Fruit fly (Drosophila melanogaster) whole organism, embryonic: ENCODE results near the gene CG32026.
A peak's percentile ranks its signal among the peaks of the same experiment; 100 is the strongest.

Experiments
- ATbp ChIP-seq: fragments of 200-800 bp; sonication (Bioruptor generic); optimal IDR thresholded peaks from 2 replicates; lab custom pipeline; 2017; ENCODE audit warnings: missing biosample characterization, mild to moderate bottlenecking, missing genetic modification characterization, missing genetic modification reagents
- CG11723 ChIP-seq: fragments of 200-800 bp; sonication (Bioruptor generic); optimal IDR thresholded peaks from 2 replicates; lab custom pipeline; 2017; ENCODE audit warnings: missing biosample characterization, mild to moderate bottlenecking, missing genetic modification characterization
- CG12942 ChIP-seq: fragments of 200-800 bp; sonication (Bioruptor generic); optimal IDR thresholded peaks from 3 replicates; lab custom pipeline; 2016; ENCODE audit warnings: missing biosample characterization, missing genetic modification characterization
- CG14860 ChIP-seq: fragments of 200-800 bp; sonication (Bioruptor generic); IDR thresholded peaks from 3 replicates; pipeline ENCODE4 v1.3.6; 2022; ENCODE audit warnings: missing biosample characterization, missing genetic modification characterization; ENCODE audit not compliant: partially characterized antibody
- CG15269 ChIP-seq: fragments of 200-800 bp; sonication (Bioruptor generic); optimal IDR thresholded peaks from 2 replicates; lab custom pipeline; 2018; ENCODE audit warnings: missing biosample characterization, mild to moderate bottlenecking, missing genetic modification characterization, moderate library complexity
- CG15696 ChIP-seq: fragments of 200-800 bp; sonication (Bioruptor generic); optimal IDR thresholded peaks from 2 replicates; lab custom pipeline; 2019; ENCODE audit warnings: missing biosample characterization, mild to moderate bottlenecking, missing genetic modification characterization, moderate library complexity
- CG16813 ChIP-seq: fragments of 200-800 bp; sonication (Bioruptor generic); IDR thresholded peaks from 3 replicates; pipeline ENCODE4 v1.3.6; 2022; ENCODE audit warnings: missing biosample characterization, missing genetic modification characterization; ENCODE audit not compliant: partially characterized antibody
- CG16815 ChIP-seq: fragments of 200-800 bp; sonication (Bioruptor generic); optimal IDR thresholded peaks from 3 replicates; lab custom pipeline; 2017; ENCODE audit warnings: missing biosample characterization, mild to moderate bottlenecking, missing genetic modification characterization
- CG17359 ChIP-seq: fragments of 200-800 bp; sonication (Bioruptor generic); optimal IDR thresholded peaks from 3 replicates; lab custom pipeline; 2018; ENCODE audit warnings: missing biosample characterization, mild to moderate bottlenecking, missing genetic modification characterization, moderate library complexity
- CG30403 ChIP-seq: fragments of 200-800 bp; sonication (Bioruptor generic); optimal IDR thresholded peaks from 3 replicates; lab custom pipeline; 2016; ENCODE audit warnings: missing biosample characterization, missing genetic modification characterization
- CG3163 ChIP-seq: fragments of 200-800 bp; sonication (Bioruptor generic); optimal IDR thresholded peaks from 3 replicates; lab custom pipeline; 2016; ENCODE audit warnings: missing biosample characterization, missing genetic modification characterization
- CG34224 ChIP-seq: fragments of 200-800 bp; sonication (Bioruptor generic); IDR thresholded peaks from 3 replicates; pipeline ENCODE4 v1.3.6; 2022; ENCODE audit warnings: missing biosample characterization, missing genetic modification characterization; ENCODE audit not compliant: partially characterized antibody
- CG4617 ChIP-seq: fragments of 200-800 bp; sonication (Bioruptor generic); optimal IDR thresholded peaks from 3 replicates; lab custom pipeline; 2016; ENCODE audit warnings: missing biosample characterization, missing genetic modification characterization, borderline replicate concordance
- CG6689 ChIP-seq: fragments of 200-800 bp; sonication (Bioruptor generic); IDR thresholded peaks from 2 replicates; pipeline ENCODE4 v1.3.6; 2022; ENCODE audit warnings: missing biosample characterization, missing genetic modification characterization
- CG7745 ChIP-seq: fragments of 200-800 bp; sonication (Bioruptor generic); optimal IDR thresholded peaks from 2 replicates; lab custom pipeline; 2018; ENCODE audit warnings: missing biosample characterization, mild to moderate bottlenecking, missing genetic modification characterization, moderate library complexity
- CG8281 ChIP-seq: fragments of 200-800 bp; sonication (Bioruptor generic); optimal IDR thresholded peaks from 2 replicates; lab custom pipeline; 2018; ENCODE audit warnings: missing biosample characterization, mild to moderate bottlenecking, missing genetic modification characterization, moderate library complexity
- CG9876 ChIP-seq: fragments of 200-800 bp; sonication (Bioruptor generic); optimal IDR thresholded peaks from 2 replicates; lab custom pipeline; 2016; ENCODE audit warnings: missing biosample characterization, missing genetic modification characterization
- CG9932 ChIP-seq: fragments of 200-800 bp; sonication (Bioruptor generic); IDR thresholded peaks from 2 replicates; pipeline ENCODE4 v1.3.6; 2022; ENCODE audit warnings: missing biosample characterization, missing genetic modification characterization
- Doc3 ChIP-seq: fragments of 200-800 bp; sonication (Bioruptor generic); IDR thresholded peaks from 3 replicates; pipeline ENCODE4 v1.3.6; 2022; ENCODE audit warnings: missing biosample characterization, missing genetic modification characterization; ENCODE audit not compliant: partially characterized antibody
- Gug ChIP-seq: fragments of 200-800 bp; sonication (Bioruptor generic); IDR thresholded peaks from 4 replicates; pipeline ENCODE4 v1.3.6; 2022; ENCODE audit warnings: missing biosample characterization, missing genetic modification characterization
- Hr39 ChIP-seq: fragments of >200 bp; optimal IDR thresholded peaks from 2 replicates; lab custom pipeline; 2017
- Hsf ChIP-seq: fragments of 200-800 bp; sonication (Bioruptor generic); optimal IDR thresholded peaks from 3 replicates; lab custom pipeline; 2016; ENCODE audit warnings: missing biosample characterization, missing genetic modification characterization
- Lim3 ChIP-seq: fragments of 200-800 bp; sonication (Bioruptor generic); IDR thresholded peaks from 2 replicates; pipeline ENCODE4 v1.3.6; 2022; ENCODE audit warnings: missing biosample characterization, missing genetic modification characterization
- Lpt ChIP-seq: fragments of >200 bp; optimal IDR thresholded peaks from 2 replicates; lab custom pipeline; 2018; ENCODE audit warnings: missing biosample characterization, missing genetic modification characterization
- Neu2 ChIP-seq: fragments of 200-800 bp; sonication (Bioruptor generic); optimal IDR thresholded peaks from 3 replicates; lab custom pipeline; 2016; ENCODE audit warnings: missing biosample characterization, missing genetic modification characterization, borderline replicate concordance
- Ptx1 ChIP-seq: fragments of 200-800 bp; sonication (Bioruptor generic); IDR thresholded peaks from 2 replicates; pipeline ENCODE4 v1.3.6; 2022; ENCODE audit warnings: missing biosample characterization, missing genetic modification characterization
- Vsx1 ChIP-seq: fragments of 200-800 bp; sonication (Bioruptor generic); optimal IDR thresholded peaks from 2 replicates; lab custom pipeline; 2017; ENCODE audit warnings: missing biosample characterization, mild to moderate bottlenecking, missing genetic modification characterization, missing genetic modification reagents
- eve ChIP-seq, 2 experiments: fragments of >200 bp; optimal IDR thresholded peaks; 2 replicates each; lab custom pipeline; 2017; ENCODE audit warnings: missing biosample characterization in 2 of 2, missing genetic modification characterization in 2 of 2
- exex ChIP-seq: fragments of 200-800 bp; sonication (Bioruptor generic); optimal IDR thresholded peaks from 4 replicates; lab custom pipeline; 2018; ENCODE audit warnings: missing biosample characterization, mild to moderate bottlenecking, missing genetic modification characterization, moderate library complexity
- gem ChIP-seq: fragments of 200-800 bp; sonication (Bioruptor generic); optimal IDR thresholded peaks from 2 replicates; lab custom pipeline; 2019; ENCODE audit warnings: missing biosample characterization, mild to moderate bottlenecking, missing genetic modification characterization, moderate library complexity
- kah ChIP-seq: fragments of 200-800 bp; sonication (Bioruptor generic); optimal IDR thresholded peaks from 2 replicates; lab custom pipeline; 2018; ENCODE audit warnings: missing biosample characterization, mild to moderate bottlenecking, missing genetic modification characterization
- klu ChIP-seq: fragments of 200-800 bp; sonication (Bioruptor generic); IDR thresholded peaks from 2 replicates; pipeline ENCODE4 v1.3.6; 2022; ENCODE audit warnings: missing biosample characterization, missing genetic modification characterization
- kni ChIP-seq: fragments of 200-800 bp; sonication (Bioruptor generic); optimal IDR thresholded peaks from 3 replicates; lab custom pipeline; 2017; ENCODE audit warnings: mild to moderate bottlenecking, missing biosample characterization, missing genetic modification reagents, missing genetic modification characterization
- lmd ChIP-seq: fragments of 200-800 bp; sonication (Bioruptor generic); IDR thresholded peaks from 2 replicates; pipeline ENCODE4 v1.3.6; 2022; ENCODE audit warnings: missing biosample characterization, missing genetic modification characterization
- lola ChIP-seq, 3 experiments: fragments of >200 bp in 2 of 3; fragments of 200-800 bp in 1 of 3; sonication (Bioruptor generic) in 1 of 3; optimal IDR thresholded peaks; 2 replicates each; lab custom pipeline; 2017 to 2019; ENCODE audit warnings: missing biosample characterization in 3 of 3, missing genetic modification characterization in 3 of 3, mild to moderate bottlenecking in 1 of 3, moderate library complexity in 1 of 3
- nmo ChIP-seq: fragments of 200-800 bp; sonication (Bioruptor generic); optimal IDR thresholded peaks from 2 replicates; lab custom pipeline; 2018; ENCODE audit warnings: missing biosample characterization, mild to moderate bottlenecking, missing genetic modification characterization, moderate library complexity
- pb ChIP-seq: fragments of 200-800 bp; sonication (Bioruptor generic); optimal IDR thresholded peaks from 3 replicates; lab custom pipeline; 2016; ENCODE audit warnings: missing biosample characterization, missing genetic modification characterization
- peb ChIP-seq: fragments of 200-800 bp; sonication (Bioruptor generic); IDR thresholded peaks from 2 replicates; pipeline ENCODE4 v1.3.6; 2022; ENCODE audit warnings: missing biosample characterization, missing genetic modification characterization
- psq ChIP-seq: fragments of 200-800 bp; sonication (Bioruptor generic); optimal IDR thresholded peaks from 2 replicates; lab custom pipeline; 2017; ENCODE audit warnings: missing biosample characterization, missing genetic modification characterization
- pzg ChIP-seq: fragments of 200-800 bp; sonication (Bioruptor generic); optimal IDR thresholded peaks from 3 replicates; lab custom pipeline; 2018; ENCODE audit warnings: missing biosample characterization, mild to moderate bottlenecking, missing genetic modification characterization, moderate library complexity
- shn ChIP-seq: fragments of 200-800 bp; sonication (Bioruptor generic); optimal IDR thresholded peaks from 3 replicates; lab custom pipeline; 2016; ENCODE audit warnings: missing biosample characterization, missing genetic modification characterization
- sna ChIP-seq: fragments of 200-800 bp; sonication (Bioruptor generic); IDR thresholded peaks from 2 replicates; pipeline ENCODE4 v1.3.6; 2022; ENCODE audit warnings: missing biosample characterization, missing genetic modification characterization; ENCODE audit not compliant: partially characterized antibody
- trh ChIP-seq: fragments of 200-800 bp; sonication (Bioruptor generic); optimal IDR thresholded peaks from 2 replicates; lab custom pipeline; 2016; ENCODE audit warnings: missing biosample characterization, missing genetic modification characterization
- ttk ChIP-seq: fragments of 200-800 bp; sonication (Bioruptor generic); IDR thresholded peaks from 2 replicates; pipeline ENCODE4 v2.1.2; 2022; ENCODE audit warnings: missing biosample characterization, missing genetic modification characterization
- tup ChIP-seq: fragments of 200-800 bp; sonication (Bioruptor generic); optimal IDR thresholded peaks from 2 replicates; lab custom pipeline; 2016; ENCODE audit warnings: missing biosample characterization, mild to moderate bottlenecking, missing genetic modification characterization, moderate library complexity
- usp ChIP-seq: fragments of >200 bp; optimal IDR thresholded peaks from 2 replicates; lab custom pipeline; 2017; ENCODE audit warnings: missing biosample characterization, missing genetic modification characterization
- vvl ChIP-seq: fragments of 200-800 bp; sonication (Bioruptor generic); IDR thresholded peaks from 2 replicates; pipeline ENCODE4 v1.3.6; 2022; ENCODE audit warnings: missing biosample characterization, missing genetic modification characterization
- wdn ChIP-seq: fragments of 200-800 bp; sonication (Bioruptor generic); IDR thresholded peaks from 2 replicates; pipeline ENCODE4 v1.3.6; 2022; ENCODE audit warnings: missing biosample characterization, missing genetic modification characterization
- zen2 ChIP-seq: fragments of 200-800 bp; sonication (Bioruptor generic); IDR thresholded peaks from 3 replicates; pipeline ENCODE4 v1.3.6; 2022; ENCODE audit warnings: missing biosample characterization, missing genetic modification characterization; ENCODE audit not compliant: partially characterized antibody

The CG32026 gene

DNA sequence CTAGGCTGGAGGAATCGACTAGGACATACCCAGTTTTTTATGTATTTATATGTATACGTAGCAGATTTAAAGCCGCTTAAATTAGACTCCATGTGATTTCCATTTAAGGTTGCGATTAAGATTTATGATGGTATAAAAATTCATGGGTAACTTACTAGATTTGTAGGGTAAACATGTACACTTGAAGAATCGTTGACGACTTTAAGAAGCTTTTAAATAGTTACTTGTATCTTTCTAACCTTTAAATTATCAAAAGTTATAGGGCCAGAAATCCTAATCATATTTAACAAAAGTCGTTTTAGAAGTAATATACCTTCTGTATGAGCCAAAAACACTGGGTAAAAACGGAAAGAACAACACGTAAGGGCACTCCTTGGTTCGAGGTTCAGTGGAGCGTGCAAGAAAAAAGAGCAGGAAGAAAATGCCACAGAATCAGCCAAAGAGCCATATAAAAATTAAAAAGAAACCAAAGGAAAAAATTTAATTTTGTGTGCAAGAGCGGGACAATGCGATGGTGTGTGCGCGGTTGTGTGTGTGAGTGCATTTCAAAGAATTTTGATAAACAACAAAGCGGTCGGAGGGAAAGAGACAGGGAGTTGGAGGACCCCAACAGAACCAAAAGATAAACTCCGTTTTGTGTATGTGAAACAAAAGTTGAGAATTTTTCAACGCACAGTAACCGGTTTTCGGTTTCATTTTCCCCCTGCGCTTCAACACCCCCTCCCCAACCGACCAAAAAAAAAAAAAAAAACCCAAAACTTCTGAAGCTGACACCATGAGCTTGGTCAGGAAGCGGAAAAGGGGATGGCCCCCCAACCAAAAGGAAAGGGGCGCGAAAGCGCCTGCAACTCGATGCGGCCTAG lies 3.5 kb downstream of the CG32026 start (continued):
- TF ChIP-seq ATbp (no peak), gem (tag; lab: Kevin White, UChicago) (peak; percentile 50), psq (GFP tag; lab: Kevin White, UChicago) (no peak), pzg (no peak), zen2 (GFP tag; lab: Robert Waterston, UW) (no peak), exex (tag; lab: Kevin White, UChicago) (no peak), CG9932 (GFP tag; lab: Robert Waterston, UW) (no peak), peb (GFP tag; lab: Robert Waterston, UW) (no peak), CG16815 (GFP tag; lab: Kevin White, UChicago) (peak; percentile 36), Hsf (GFP tag; lab: Kevin White, UChicago) (no peak), CG14860 (GFP tag; lab: Robert Waterston, UW) (no peak), kah (no peak), Lim3 (GFP tag; lab: Robert Waterston, UW) (no peak), CG8281 (tag; lab: Kevin White, UChicago) (no peak), kni (GFP tag; lab: Kevin White, UChicago) (peak; percentile 59), CG11723 (no peak), vvl (GFP tag; lab: Robert Waterston, UW) (no peak), usp (GFP tag; lab: Kevin White, UChicago) (no peak), wdn (no peak), pb (no peak), Ptx1 (no peak), CG3163 (no peak), CG17359 (no peak), lola (GFP tag; optimal IDR thresholded peaks at IDR 0.05; lab: Kevin White, UChicago) (peak in 1 of 3 experiments; percentile 63), ttk (GFP tag; lab: Robert Waterston, UW) (no peak), Gug (GFP tag; lab: Robert Waterston, UW) (no peak), CG7745 (tag; lab: Kevin White, UChicago) (peak; percentile 78), Neu2 (GFP tag; lab: Kevin White, UChicago) (no peak), trh (no peak), Doc3 (GFP tag; lab: Robert Waterston, UW) (no peak), klu (GFP tag; lab: Robert Waterston, UW) (no peak), CG12942 (GFP tag; lab: Kevin White, UChicago) (no peak), lmd (no peak), nmo (GFP tag; lab: Kevin White, UChicago) (peak; percentile 36), Lpt (no peak), CG15696 (tag; lab: Kevin White, UChicago) (peak; percentile 61), CG9876 (GFP tag; lab: Kevin White, UChicago) (no peak), eve (GFP tag; optimal IDR thresholded peaks at IDR 0.05; lab: Kevin White, UChicago) (no peak), CG15269 (tag; lab: Kevin White, UChicago) (no peak), Hr39 (lab: Kevin White, UChicago) (no peak), CG34224 (GFP tag; lab: Robert Waterston, UW) (no peak), tup (GFP tag; lab: Kevin White, UChicago) (no peak), Vsx1 (no peak), CG4617 (GFP tag; lab: Kevin White, UChicago) (no peak), shn (GFP tag; lab: Kevin White, UChicago) (no peak), CG6689 (GFP tag; lab: Robert Waterston, UW) (no peak), CG30403 (GFP tag; lab: Kevin White, UChicago) (peak; percentile 3), sna (GFP tag; lab: Robert Waterston, UW) (no peak), CG16813 (no peak)
